Worm (Caenorhabditis elegans) whole organism, early embryonic: ENCODE data around the gene F55C12.6.

Experiments
- F13C5.2 ChIP-seq: sonication (generic microtip); optimal IDR thresholded peaks from 2 replicates; lab custom pipeline; 2017; ENCODE audit warnings: mild to moderate bottlenecking, missing genetic modification characterization, inconsistent platforms, missing compliant biosample characterization
- ama-1 ChIP-seq: fragments of 150-350 bp; optimal IDR thresholded peaks from 2 replicates; lab custom pipeline; 2014
- ceh-13 ChIP-seq: fragments of 200-800 bp; sonication (Bioruptor generic); optimal IDR thresholded peaks from 2 replicates; lab custom pipeline; 2018; ENCODE audit warnings: mild to moderate bottlenecking, missing genetic modification characterization, missing compliant biosample characterization
- ceh-36 ChIP-seq: sonication (generic microtip); optimal IDR thresholded peaks from 2 replicates; lab custom pipeline; 2016; ENCODE audit warnings: missing genetic modification characterization, inconsistent platforms, missing compliant biosample characterization
- flt-1 ChIP-seq: fragments of 200-800 bp; sonication (Bioruptor generic); IDR thresholded peaks from 2 replicates; pipeline ENCODE4 v1.3.6; 2022; ENCODE audit warnings: missing genetic modification characterization, missing compliant biosample characterization
- pes-1 ChIP-seq: fragments of 200-800 bp; sonication (Bioruptor generic); IDR thresholded peaks from 2 replicates; pipeline ENCODE4 v1.3.6; 2022; ENCODE audit warnings: missing genetic modification reagents, missing genetic modification characterization, missing compliant biosample characterization
- scrt-1 ChIP-seq: fragments of 200-800 bp; sonication (Bioruptor generic); IDR thresholded peaks from 2 replicates; pipeline ENCODE4 v1.3.6; 2022; ENCODE audit warnings: missing genetic modification characterization, missing compliant biosample characterization
- sea-1 ChIP-seq: fragments of 200-800 bp; sonication (Bioruptor generic); conservative IDR thresholded peaks from 2 replicates; pipeline ENCODE4 v1.3.6; 2022; ENCODE audit warnings: missing genetic modification characterization, missing compliant biosample characterization
- tra-4 ChIP-seq: sonication (generic microtip); optimal IDR thresholded peaks from 2 replicates; lab custom pipeline; 2017; ENCODE audit warnings: missing genetic modification characterization, missing compliant biosample characterization

DNA sequence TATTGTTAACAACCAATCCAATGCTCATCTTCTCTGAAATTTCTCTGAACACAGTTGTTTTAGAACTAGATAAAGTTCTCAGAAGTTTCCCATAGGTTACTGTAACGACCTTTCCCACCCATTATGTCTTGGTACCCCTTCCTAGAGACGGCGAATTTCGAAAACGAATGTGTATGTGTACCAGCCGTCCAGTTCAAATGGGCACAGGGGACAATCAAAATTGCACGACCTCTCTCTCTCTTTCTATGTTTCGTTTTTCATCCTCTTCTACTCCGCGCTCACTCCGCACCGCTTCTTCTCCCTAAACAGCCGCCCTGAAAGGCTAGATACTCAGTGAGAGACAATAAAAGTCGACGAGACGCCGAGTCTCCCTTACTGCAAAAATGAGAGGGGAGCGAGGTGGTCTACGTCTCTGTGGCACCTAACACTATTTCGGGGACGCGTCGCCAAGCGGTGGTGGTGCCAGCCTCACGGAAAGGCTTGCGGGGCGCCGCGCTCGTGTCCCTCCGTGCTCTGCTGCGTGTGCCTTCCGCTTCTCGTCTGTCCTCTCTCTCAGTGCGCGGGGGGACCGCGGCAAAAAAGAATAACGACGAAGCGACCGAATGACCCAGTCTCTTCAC is 25.6 kb upstream of the F55C12.6 start:
- TF ChIP-seq sea-1 (GFP tag; lab: Robert Waterston, UW) (no peak), ama-1 (lab: Kevin White, UChicago) (no peak), F13C5.2 (tag; lab: Kevin White, UChicago) (no peak), flt-1 (GFP tag; lab: Robert Waterston, UW) (no peak), ceh-13 (GFP tag; lab: Kevin White, UChicago) (no peak), pes-1 (no peak), tra-4 (no peak), ceh-36 (tag; lab: Kevin White, UChicago) (no peak), scrt-1 (GFP tag; lab: Robert Waterston, UW) (no peak)
